Fruit fly (Drosophila melanogaster) whole organism, prepupa: ENCODE data around the gene Ns1.

Experiments used
- Blimp-1 ChIP-seq: fragments of 200-800 bp; sonication (Bioruptor generic); optimal IDR thresholded peaks from 3 replicates; lab custom pipeline; 2017; ENCODE audit warnings: missing biosample characterization, missing genetic modification characterization, mild to moderate bottlenecking, moderate library complexity, missing genetic modification reagents
- CG10631 ChIP-seq: fragments of 200-800 bp; sonication (Bioruptor generic); optimal IDR thresholded peaks from 2 replicates; lab custom pipeline; 2016; ENCODE audit warnings: missing biosample characterization, missing genetic modification characterization
- CG10669 ChIP-seq: fragments of 200-800 bp; sonication (Bioruptor generic); optimal IDR thresholded peaks from 3 replicates; lab custom pipeline; 2018; ENCODE audit warnings: missing biosample characterization, mild to moderate bottlenecking, missing genetic modification characterization, moderate library complexity
- CG11762 ChIP-seq: fragments of 200-800 bp; sonication (Bioruptor generic); optimal IDR thresholded peaks from 3 replicates; lab custom pipeline; 2016; ENCODE audit warnings: missing biosample characterization, missing genetic modification characterization; ENCODE audit not compliant: insufficient read depth
- CG11902 ChIP-seq: fragments of 200-800 bp; sonication (Bioruptor generic); optimal IDR thresholded peaks from 3 replicates; lab custom pipeline; 2016; ENCODE audit warnings: missing biosample characterization, missing genetic modification characterization
- CG1621 ChIP-seq: fragments of 200-800 bp; sonication (Bioruptor generic); optimal IDR thresholded peaks from 3 replicates; lab custom pipeline; 2018; ENCODE audit warnings: missing biosample characterization, mild to moderate bottlenecking, missing genetic modification characterization
- CG16779 ChIP-seq: fragments of 200-800 bp; sonication (Bioruptor generic); optimal IDR thresholded peaks from 3 replicates; lab custom pipeline; 2017; ENCODE audit warnings: missing biosample characterization, mild to moderate bottlenecking, missing genetic modification characterization
- CG3032 ChIP-seq: fragments of 200-800 bp; optimal IDR thresholded peaks from 2 replicates; lab custom pipeline; 2019; ENCODE audit warnings: missing biosample characterization, mild to moderate bottlenecking, missing genetic modification characterization, moderate library complexity
- CG32006 ChIP-seq: fragments of 200-800 bp; sonication (Bioruptor generic); optimal IDR thresholded peaks from 3 replicates; lab custom pipeline; 2017; ENCODE audit warnings: missing biosample characterization, mild to moderate bottlenecking, missing genetic modification characterization
- CG3919 ChIP-seq: fragments of 200-800 bp; sonication (Bioruptor generic); optimal IDR thresholded peaks from 3 replicates; lab custom pipeline; 2016; ENCODE audit warnings: missing biosample characterization, missing genetic modification characterization
- CG4318 ChIP-seq: fragments of 200-800 bp; sonication (Bioruptor generic); optimal IDR thresholded peaks from 3 replicates; lab custom pipeline; 2017; ENCODE audit warnings: missing biosample characterization, mild to moderate bottlenecking, missing genetic modification characterization
- CG6163 ChIP-seq: fragments of 200-800 bp; sonication (Bioruptor generic); IDR thresholded peaks from 3 replicates; pipeline ENCODE4 v1.3.6; 2022; ENCODE audit warnings: missing biosample characterization, missing genetic modification characterization
- CG6276 ChIP-seq: fragments of 200-800 bp; sonication (Bioruptor generic); optimal IDR thresholded peaks from 2 replicates; lab custom pipeline; 2017; ENCODE audit warnings: missing biosample characterization, mild to moderate bottlenecking, missing genetic modification characterization
- CG6792 ChIP-seq: fragments of 200-800 bp; sonication (Bioruptor generic); optimal IDR thresholded peaks from 3 replicates; lab custom pipeline; 2016; ENCODE audit warnings: missing biosample characterization, missing genetic modification characterization
- CG6808 ChIP-seq: fragments of 200-800 bp; sonication (Bioruptor generic); optimal IDR thresholded peaks from 3 replicates; lab custom pipeline; 2017; ENCODE audit warnings: missing biosample characterization, missing genetic modification characterization, mild to moderate bottlenecking, moderate library complexity, missing genetic modification reagents
- CG6854 ChIP-seq: fragments of 200-800 bp; sonication (Bioruptor generic); optimal IDR thresholded peaks from 2 replicates; lab custom pipeline; 2017; ENCODE audit warnings: missing biosample characterization, mild to moderate bottlenecking, missing genetic modification characterization
- CG7368 ChIP-seq: fragments of 200-800 bp; sonication (Bioruptor generic); optimal IDR thresholded peaks from 3 replicates; lab custom pipeline; 2016; ENCODE audit warnings: missing biosample characterization, missing genetic modification characterization
- CG8632 ChIP-seq: fragments of 200-800 bp; sonication (Bioruptor generic); optimal IDR thresholded peaks from 3 replicates; lab custom pipeline; 2016; ENCODE audit warnings: missing biosample characterization, missing genetic modification characterization
- CG9139 ChIP-seq: fragments of 200-800 bp; sonication (Bioruptor generic); optimal IDR thresholded peaks from 3 replicates; lab custom pipeline; 2017; ENCODE audit warnings: missing biosample characterization, mild to moderate bottlenecking, missing genetic modification characterization
- Eip75B ChIP-seq: fragments of 200-800 bp; sonication (Bioruptor generic); optimal IDR thresholded peaks from 3 replicates; lab custom pipeline; 2016; ENCODE audit warnings: missing biosample characterization, missing genetic modification characterization
- Eip78C ChIP-seq: fragments of 200-800 bp; sonication (Bioruptor generic); peaks from one replicate; lab custom pipeline; 2016; ENCODE audit warnings: missing biosample characterization, missing genetic modification characterization
- Eip93F ChIP-seq: fragments of 200-800 bp; sonication (Bioruptor generic); optimal IDR thresholded peaks from 2 replicates; lab custom pipeline; 2016; ENCODE audit warnings: missing biosample characterization, mild to moderate bottlenecking, missing genetic modification characterization
- Ets21C ChIP-seq: fragments of 200-800 bp; sonication (Bioruptor generic); optimal IDR thresholded peaks from 3 replicates; lab custom pipeline; 2016; ENCODE audit warnings: missing biosample characterization, missing genetic modification characterization
- Gug ChIP-seq: fragments of 200-800 bp; sonication (Bioruptor generic); IDR thresholded peaks from 2 replicates; pipeline ENCODE4 v1.3.6; 2022; ENCODE audit warnings: missing biosample characterization, missing genetic modification characterization
- Hr38 ChIP-seq: sonication (Bioruptor generic); optimal IDR thresholded peaks from 2 replicates; lab custom pipeline; 2016; ENCODE audit warnings: missing biosample characterization, missing genetic modification characterization
- Hr39 ChIP-seq: fragments of 200-800 bp; sonication (Bioruptor generic); optimal IDR thresholded peaks from 2 replicates; lab custom pipeline; 2016; ENCODE audit warnings: missing biosample characterization, missing genetic modification characterization
- Hr4 ChIP-seq: fragments of 200-800 bp; sonication (Bioruptor generic); optimal IDR thresholded peaks from 3 replicates; lab custom pipeline; 2016; ENCODE audit warnings: missing biosample characterization, missing genetic modification characterization
- Lpt ChIP-seq: fragments of 200-800 bp; sonication (Bioruptor generic); optimal IDR thresholded peaks from 3 replicates; lab custom pipeline; 2016; ENCODE audit warnings: missing biosample characterization, missing genetic modification characterization
- OdsH ChIP-seq: fragments of 200-800 bp; sonication (Bioruptor generic); optimal IDR thresholded peaks from 3 replicates; lab custom pipeline; 2016; ENCODE audit warnings: missing biosample characterization, missing genetic modification characterization
- Smox ChIP-seq: fragments of 200-800 bp; sonication (Bioruptor generic); optimal IDR thresholded peaks from 3 replicates; lab custom pipeline; 2016; ENCODE audit warnings: missing biosample characterization, missing genetic modification characterization
- Sox102F ChIP-seq: fragments of 200-800 bp; sonication (Bioruptor generic); optimal IDR thresholded peaks from 2 replicates; lab custom pipeline; 2016; ENCODE audit warnings: missing biosample characterization, mild to moderate bottlenecking, missing genetic modification characterization
- Sox14 ChIP-seq: fragments of 200-800 bp; sonication (Bioruptor generic); optimal IDR thresholded peaks from 3 replicates; lab custom pipeline; 2016; ENCODE audit warnings: missing biosample characterization, missing genetic modification characterization
- achi ChIP-seq: fragments of 200-800 bp; sonication (Bioruptor generic); optimal IDR thresholded peaks from 3 replicates; lab custom pipeline; 2016; ENCODE audit warnings: missing biosample characterization, missing genetic modification characterization
- acj6 ChIP-seq: fragments of 200-800 bp; sonication (Bioruptor generic); optimal IDR thresholded peaks from 3 replicates; lab custom pipeline; 2016; ENCODE audit warnings: missing biosample characterization, missing genetic modification characterization
- cyc ChIP-seq: fragments of 200-800 bp; sonication (Bioruptor generic); optimal IDR thresholded peaks from 3 replicates; lab custom pipeline; 2016; ENCODE audit warnings: missing biosample characterization, missing genetic modification characterization
- dac ChIP-seq: fragments of 200-800 bp; sonication (Bioruptor generic); optimal IDR thresholded peaks from 2 replicates; lab custom pipeline; 2017; ENCODE audit warnings: missing biosample characterization, mild to moderate bottlenecking, missing genetic modification characterization
- dsx ChIP-seq: fragments of 200-800 bp; optimal IDR thresholded peaks from 3 replicates; lab custom pipeline; 2019; ENCODE audit warnings: missing biosample characterization, mild to moderate bottlenecking, missing genetic modification characterization, moderate library complexity; ENCODE audit not compliant: poor library complexity, severe bottlenecking
- eg ChIP-seq: fragments of 200-800 bp; sonication (Bioruptor generic); IDR thresholded peaks from 3 replicates; pipeline ENCODE4 v1.3.6; 2022; ENCODE audit warnings: missing biosample characterization, missing genetic modification characterization
- esn ChIP-seq: fragments of 200-800 bp; sonication (Bioruptor generic); optimal IDR thresholded peaks from 2 replicates; lab custom pipeline; 2016; ENCODE audit warnings: missing biosample characterization, mild to moderate bottlenecking, missing genetic modification characterization, moderate library complexity
- fd59A ChIP-seq: fragments of 200-800 bp; sonication (Bioruptor generic); optimal IDR thresholded peaks from 2 replicates; lab custom pipeline; 2017; ENCODE audit warnings: missing biosample characterization, mild to moderate bottlenecking, missing genetic modification characterization, missing genetic modification reagents
- fd85E ChIP-seq: fragments of 200-800 bp; sonication (Bioruptor generic); optimal IDR thresholded peaks from 3 replicates; lab custom pipeline; 2016; ENCODE audit warnings: missing biosample characterization, missing genetic modification characterization
- fkh ChIP-seq: fragments of 200-800 bp; sonication (Bioruptor generic); optimal IDR thresholded peaks from 3 replicates; lab custom pipeline; 2017; ENCODE audit warnings: missing biosample characterization, mild to moderate bottlenecking, missing genetic modification characterization, moderate library complexity
- lz ChIP-seq: fragments of 200-800 bp; sonication (Bioruptor generic); optimal IDR thresholded peaks from 3 replicates; lab custom pipeline; 2016; ENCODE audit warnings: missing biosample characterization, missing genetic modification characterization
- pdm3 ChIP-seq: fragments of 200-800 bp; sonication (Bioruptor generic); optimal IDR thresholded peaks from 3 replicates; lab custom pipeline; 2016; ENCODE audit warnings: missing biosample characterization, missing genetic modification characterization
- salr ChIP-seq, 2 experiments: fragments of 200-800 bp; sonication (Bioruptor generic); optimal IDR thresholded peaks; 3 replicates each; lab custom pipeline; 2016 to 2018; ENCODE audit warnings: missing biosample characterization in 2 of 2, missing genetic modification characterization in 2 of 2, mild to moderate bottlenecking in 1 of 2
- spab ChIP-seq: fragments of 200-800 bp; sonication (Bioruptor generic); optimal IDR thresholded peaks from 2 replicates; lab custom pipeline; 2017; ENCODE audit warnings: missing biosample characterization, mild to moderate bottlenecking, missing genetic modification characterization, missing genetic modification reagents
- ss ChIP-seq, 2 experiments: fragments of 200-800 bp; sonication (Bioruptor generic); optimal IDR thresholded peaks; 2 replicates in 1 of 2; 3 replicates in 1 of 2; lab custom pipeline; 2017 to 2018; ENCODE audit warnings: mild to moderate bottlenecking in 2 of 2, missing biosample characterization in 2 of 2, missing genetic modification characterization in 2 of 2, moderate library complexity in 1 of 2
- svp ChIP-seq: fragments of 200-800 bp; sonication (Bioruptor generic); peaks from one replicate; lab custom pipeline; 2016; ENCODE audit warnings: missing biosample characterization, missing genetic modification characterization
- topi ChIP-seq: fragments of 200-800 bp; sonication (Bioruptor generic); optimal IDR thresholded peaks from 3 replicates; lab custom pipeline; 2016; ENCODE audit warnings: missing biosample characterization, missing genetic modification characterization
- vri ChIP-seq: fragments of 200-800 bp; sonication (Bioruptor generic); optimal IDR thresholded peaks from 3 replicates; lab custom pipeline; 2016; ENCODE audit warnings: missing biosample characterization, mild to moderate bottlenecking, missing genetic modification characterization

The Ns1 gene

dm6 chr3R:17117607-17118327 lies 45.3 kb upstream of the Ns1 start:
- peak; percentile 64 for TF ChIP-seq acj6 (GFP tag; lab: Kevin White, UChicago)
- peak; percentile 69 for TF ChIP-seq fd59A
- TF ChIP-seq OdsH (GFP tag; lab: Kevin White, UChicago), result peak; percentile 58
- peak; percentile 58 for TF ChIP-seq achi
- TF ChIP-seq Blimp-1 (GFP tag; lab: Kevin White, UChicago), result peak; percentile 15
- TF ChIP-seq Eip78C, result peak; percentile 92
- no peak for TF ChIP-seq eg (GFP tag; lab: Robert Waterston, UW)
- peak; percentile 63 for TF ChIP-seq dsx (GFP tag; lab: Kevin White, UChicago)
- TF ChIP-seq CG11762 (GFP tag; lab: Kevin White, UChicago), result no peak
- TF ChIP-seq CG8632 (GFP tag; lab: Kevin White, UChicago), result peak; percentile 51
- TF ChIP-seq vri (GFP tag; lab: Kevin White, UChicago), result peak; percentile 62
- TF ChIP-seq pdm3 (GFP tag; lab: Kevin White, UChicago), result peak; percentile 71
- TF ChIP-seq Eip93F (GFP tag; lab: Kevin White, UChicago), result no peak
- TF ChIP-seq CG10631 (GFP tag; lab: Kevin White, UChicago), result peak; percentile 43
- no peak for TF ChIP-seq dac (GFP tag; lab: Kevin White, UChicago)
- TF ChIP-seq CG1621 (tag; lab: Kevin White, UChicago), result peak; percentile 10
- peak; percentile 61 for TF ChIP-seq spab (GFP tag; lab: Kevin White, UChicago)
- no peak for TF ChIP-seq CG7368 (GFP tag; lab: Kevin White, UChicago)
- TF ChIP-seq CG11902 (GFP tag; lab: Kevin White, UChicago), result peak; percentile 43
- TF ChIP-seq CG6163 (GFP tag; lab: Robert Waterston, UW), result 0 out of 3 replicates have a peak, but pooled peaks have one; percentile 33
- peak; percentile 57 for TF ChIP-seq cyc (GFP tag; lab: Kevin White, UChicago)
- no peak for TF ChIP-seq fd85E
- TF ChIP-seq Eip75B (GFP tag; lab: Kevin White, UChicago), result peak; percentile 57
- peak; percentile 69 for TF ChIP-seq Hr39 (GFP tag; lab: Kevin White, UChicago)
- TF ChIP-seq CG3919 (GFP tag; lab: Kevin White, UChicago), result peak; percentile 55
- peak; percentile 14 for TF ChIP-seq CG6854
- peak; percentile 79 for TF ChIP-seq topi (GFP tag; lab: Kevin White, UChicago)
- TF ChIP-seq fkh (GFP tag; lab: Kevin White, UChicago), result peak; percentile 50
- peak; percentile 83 for TF ChIP-seq esn (GFP tag; lab: Kevin White, UChicago)
- peak; percentile 75 for TF ChIP-seq Sox14 (GFP tag; lab: Kevin White, UChicago)
- TF ChIP-seq CG3032 (tag; lab: Kevin White, UChicago), result peak; percentile 74
- TF ChIP-seq Hr4, result peak; percentile 35
- peak; percentile 37 for TF ChIP-seq CG6276
- TF ChIP-seq Smox (GFP tag; lab: Kevin White, UChicago), result peak; percentile 20
- no peak for TF ChIP-seq CG16779 (tag; lab: Kevin White, UChicago)
- no peak for TF ChIP-seq Gug
- TF ChIP-seq CG6792 (GFP tag; lab: Kevin White, UChicago), result peak; percentile 48
- peak; percentile 63 for TF ChIP-seq CG32006 (GFP tag; lab: Kevin White, UChicago)
- peak; percentile 65 for TF ChIP-seq CG6808 (GFP tag; lab: Kevin White, UChicago)
- peak; percentile 44 for TF ChIP-seq CG4318 (GFP tag; lab: Kevin White, UChicago)
- TF ChIP-seq Hr38 (GFP tag; lab: Kevin White, UChicago), result no peak
- peak; percentile 3 to 23 for TF ChIP-seq salr (GFP tag; optimal IDR thresholded peaks at IDR 0.05; lab: Kevin White, UChicago)
- TF ChIP-seq svp, result peak; percentile 91
- peak; percentile 52 for TF ChIP-seq CG10669 (GFP tag; lab: Kevin White, UChicago)
- TF ChIP-seq ss (GFP tag; optimal IDR thresholded peaks at IDR 0.05; lab: Kevin White, UChicago), result peak; percentile 32 to 38
- peak; percentile 39 for TF ChIP-seq CG9139
- TF ChIP-seq Sox102F (GFP tag; lab: Kevin White, UChicago), result peak; percentile 77
- peak; percentile 68 for TF ChIP-seq lz (GFP tag; lab: Kevin White, UChicago)
- TF ChIP-seq Ets21C (GFP tag; lab: Kevin White, UChicago), result peak; percentile 38
- TF ChIP-seq Lpt (GFP tag; lab: Kevin White, UChicago), result no peak
